Worm (Caenorhabditis elegans): ENCODE measurements around the gene T10C6.15.
A peak's percentile ranks its signal among the peaks of the same experiment; 100 is the strongest.

- TF ChIP-seq sea-1 (GFP tag; conservative IDR thresholded peaks at IDR 0.05) (no peak), pes-1 (GFP tag; IDR thresholded peaks at IDR 0.05) (no peak), flt-1 (GFP tag; IDR thresholded peaks at IDR 0.05) (no peak), ceh-36 (tag; optimal IDR thresholded peaks at IDR 0.05) (peak; percentile 3), ama-1 (optimal IDR thresholded peaks at IDR 0.05) (peak; percentile 83), hmg-4 (GFP tag; optimal IDR thresholded peaks at IDR 0.05) (no peak), scrt-1 (GFP tag; IDR thresholded peaks at IDR 0.05) (no peak), tbx-11 (GFP tag; IDR thresholded peaks at IDR 0.05) (0 out of 2 replicates have a peak, but pooled peaks have one; percentile 1), B0310.2 (tag; optimal IDR thresholded peaks at IDR 0.05) (peak; percentile 32), F13C5.2 (tag; optimal IDR thresholded peaks at IDR 0.05) (no peak)
These were observed 3.1 kb downstream of the T10C6.15 start for ce11 chrV:16042743-16043014.

All from whole organism, early embryonic.